Worm (Caenorhabditis elegans): ENCODE results near the gene C07E3.9.

DNA sequence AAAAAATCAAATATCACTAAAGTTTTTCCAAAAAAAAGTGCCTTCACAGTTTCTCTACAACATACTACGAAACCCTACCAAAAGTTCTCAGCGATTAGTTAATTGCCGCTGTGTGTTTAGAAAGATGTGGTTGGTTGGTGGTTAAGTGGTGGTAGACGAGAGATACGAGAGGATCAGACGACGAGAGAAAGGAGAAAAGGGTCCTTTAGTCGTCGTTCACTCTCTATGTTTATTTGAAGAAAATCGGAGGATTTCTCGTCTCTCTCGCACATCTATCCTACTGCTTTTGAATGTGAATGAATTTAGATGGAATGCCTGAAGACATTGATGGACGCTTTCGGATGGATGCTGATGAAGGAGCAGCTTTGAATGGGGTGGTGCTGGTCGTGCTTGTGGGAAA, 20.3 kb downstream of the C07E3.9 start:
- TF ChIP-seq nhr-90 (tag; optimal IDR thresholded peaks at IDR 0.05) = no peak
- TF ChIP-seq bed-1 (GFP tag; IDR thresholded peaks at IDR 0.05) = no peak
- TF ChIP-seq F52B5.7 (tag; optimal IDR thresholded peaks at IDR 0.05) = no peak
- TF ChIP-seq tbx-9 (tag; optimal IDR thresholded peaks at IDR 0.05; ENCODE audit: borderline replicate concordance) = no peak
